Fruit fly (Drosophila melanogaster): ENCODE results near the gene CecC.
A peak's percentile ranks its signal among the peaks of the same experiment; 100 is the strongest.

Gene CecC

DNA sequence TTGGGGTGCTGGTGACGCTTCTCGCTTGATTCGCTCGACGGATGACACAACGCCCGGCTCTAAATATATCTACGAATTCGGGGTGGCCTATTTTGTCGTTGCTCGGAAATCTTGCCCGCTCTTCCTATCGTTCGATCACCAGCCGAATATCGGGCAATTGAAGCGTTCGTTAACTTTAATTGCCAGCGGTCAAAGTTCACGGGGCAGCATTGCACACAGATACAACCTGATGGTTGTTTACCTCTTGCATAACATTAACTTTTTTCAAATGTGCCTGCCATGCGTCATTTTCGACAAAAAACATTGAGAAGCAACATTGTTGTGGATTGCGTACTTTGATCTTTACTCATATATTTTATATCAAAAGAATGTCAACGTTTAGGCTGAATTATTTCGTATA, 18.5 kb upstream of the CecC start:
- no peak for TF ChIP-seq woc (GFP tag; optimal IDR thresholded peaks at IDR 0.05)
- no peak for TF ChIP-seq CG9705 (GFP tag; optimal IDR thresholded peaks at IDR 0.05)

DNA sequence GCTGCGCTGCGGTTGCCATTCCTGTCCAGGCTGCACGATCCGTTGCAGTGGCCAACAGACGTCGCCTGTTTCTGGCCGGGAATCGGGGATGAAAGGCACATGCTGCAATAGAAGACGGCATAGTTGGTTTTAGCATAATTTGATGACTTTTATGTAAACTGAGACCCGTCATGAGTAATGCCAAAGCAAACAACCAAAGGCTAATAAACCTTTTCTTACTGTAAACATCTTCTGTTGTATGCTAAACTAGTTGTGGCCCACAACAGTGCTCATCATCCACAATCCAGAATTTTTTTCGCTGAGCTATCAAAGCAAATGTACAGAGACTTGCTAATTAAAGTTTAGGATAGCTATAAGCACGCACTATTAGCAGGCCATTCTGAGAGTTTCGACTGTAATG, 17.5 kb upstream of the CecC start:
- no peak for TF ChIP-seq Abd-B (GFP tag; optimal IDR thresholded peaks at IDR 0.05)
- no peak for TF ChIP-seq Myc (optimal IDR thresholded peaks at IDR 0.05)
- no peak for TF ChIP-seq CG9705 (GFP tag; optimal IDR thresholded peaks at IDR 0.05)
- no peak for TF ChIP-seq tai (GFP tag; optimal IDR thresholded peaks at IDR 0.05)
- no peak for TF ChIP-seq pan (optimal IDR thresholded peaks at IDR 0.05)
- TF ChIP-seq Dfd (GFP tag; optimal IDR thresholded peaks at IDR 0.05): no peak
- no peak for TF ChIP-seq fru (GFP tag; optimal IDR thresholded peaks at IDR 0.05)
- no peak for TF ChIP-seq usp (GFP tag; optimal IDR thresholded peaks at IDR 0.05)
- no peak for TF ChIP-seq CrebA (GFP tag; optimal IDR thresholded peaks at IDR 0.05; ENCODE audit: borderline replicate concordance)
- TF ChIP-seq ey (GFP tag; optimal IDR thresholded peaks at IDR 0.05): no peak
- TF ChIP-seq woc (GFP tag; optimal IDR thresholded peaks at IDR 0.05): no peak
- TF ChIP-seq Hr83 (GFP tag; optimal IDR thresholded peaks at IDR 0.05; ENCODE audit: poor library complexity, severe bottlenecking): no peak
- no peak for TF ChIP-seq dl (GFP tag; optimal IDR thresholded peaks at IDR 0.05; ENCODE audit: insufficient read depth in 1 of 2, partially characterized antibody in 2 of 2)
- TF ChIP-seq br (GFP tag; optimal IDR thresholded peaks at IDR 0.05): no peak
- TF ChIP-seq N (GFP tag; optimal IDR thresholded peaks at IDR 0.05): no peak
- TF ChIP-seq sv (GFP tag; optimal IDR thresholded peaks at IDR 0.05): no peak
- no peak for TF ChIP-seq Hr78 (GFP tag; optimal IDR thresholded peaks at IDR 0.05)
- no peak for TF ChIP-seq foxo (GFP tag; optimal IDR thresholded peaks at IDR 0.05)

DNA sequence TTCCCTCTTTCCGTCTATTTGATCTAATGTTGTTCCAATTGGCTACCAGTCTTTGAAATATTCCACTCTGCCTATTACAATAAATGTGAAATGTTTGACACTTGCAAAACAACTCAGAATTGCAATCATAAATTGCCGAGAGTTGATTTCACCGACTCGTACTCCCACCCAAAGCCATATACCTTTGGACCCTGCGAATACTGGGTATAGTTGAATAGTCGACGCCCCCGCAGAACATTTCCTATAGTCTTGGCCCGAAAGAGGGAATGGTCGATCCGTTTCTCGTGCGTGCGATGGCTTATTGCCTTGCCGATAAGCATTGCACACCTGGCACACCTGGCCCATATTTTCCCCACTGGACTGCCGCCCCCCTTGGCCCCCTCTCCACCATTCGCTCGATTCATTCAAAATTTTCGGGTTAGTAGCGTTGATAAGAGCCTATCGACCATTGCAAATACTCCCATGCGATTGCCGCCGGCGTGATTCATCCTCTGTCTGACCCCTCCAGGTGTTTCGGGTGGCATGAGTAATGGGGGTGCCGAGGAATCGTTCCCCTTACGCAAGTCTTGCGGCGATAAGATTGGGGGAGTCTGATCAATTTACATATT, 16.1 kb upstream of the CecC start:
- TF ChIP-seq GATAd (GFP tag; optimal IDR thresholded peaks at IDR 0.05): no peak
- TF ChIP-seq CG9705 (GFP tag; optimal IDR thresholded peaks at IDR 0.05): no peak
- TF ChIP-seq dl (GFP tag; optimal IDR thresholded peaks at IDR 0.05; ENCODE audit: insufficient read depth in 1 of 2, partially characterized antibody in 2 of 2): no peak
- TF ChIP-seq Sp1 (GFP tag; optimal IDR thresholded peaks at IDR 0.05): no peak
- TF ChIP-seq N (GFP tag; optimal IDR thresholded peaks at IDR 0.05): no peak
- TF ChIP-seq Rel (GFP tag; optimal IDR thresholded peaks at IDR 0.05): no peak
- peak; percentile 33 for TF ChIP-seq Rel (tag; optimal IDR thresholded peaks at IDR 0.05)
- no peak for TF ChIP-seq Vsx2 (GFP tag; optimal IDR thresholded peaks at IDR 0.05; ENCODE audit: partially characterized antibody)
- TF ChIP-seq Hr83 (GFP tag; optimal IDR thresholded peaks at IDR 0.05; ENCODE audit: poor library complexity, severe bottlenecking): no peak
- peak; percentile 37 for TF ChIP-seq h (GFP tag; optimal IDR thresholded peaks at IDR 0.05)
- peak; percentile 10 for TF ChIP-seq Jra (GFP tag; optimal IDR thresholded peaks at IDR 0.05)
- no peak for TF ChIP-seq dsf (GFP tag; optimal IDR thresholded peaks at IDR 0.05; ENCODE audit: borderline replicate concordance)
- peak; percentile 44 for TF ChIP-seq fru (GFP tag; optimal IDR thresholded peaks at IDR 0.05)

DNA sequence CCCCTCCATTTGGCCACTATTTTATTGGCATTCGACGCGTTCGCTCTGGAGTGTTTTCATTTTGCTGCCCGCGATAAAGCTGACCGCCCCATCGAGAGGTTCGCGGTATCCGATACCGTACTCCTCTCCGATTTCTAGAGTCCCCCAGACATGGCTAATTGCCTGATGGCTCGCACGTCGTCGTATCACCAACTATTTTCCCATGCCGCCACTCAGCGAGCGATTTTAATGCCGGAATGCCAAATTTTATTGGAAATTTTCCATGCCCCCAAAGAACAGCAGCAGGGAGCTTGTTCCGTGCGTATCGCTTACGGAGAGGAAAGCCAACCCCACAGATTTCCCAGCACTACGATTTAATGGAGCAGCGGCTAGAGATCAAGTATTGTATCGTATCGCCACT, 15.2 kb upstream of the CecC start:
- no peak for TF ChIP-seq Hr83 (GFP tag; optimal IDR thresholded peaks at IDR 0.05; ENCODE audit: poor library complexity, severe bottlenecking)
- no peak for TF ChIP-seq woc (GFP tag; optimal IDR thresholded peaks at IDR 0.05)
- TF ChIP-seq Hr78 (GFP tag; optimal IDR thresholded peaks at IDR 0.05): no peak
- TF ChIP-seq rgr (GFP tag; optimal IDR thresholded peaks at IDR 0.05): no peak
- TF ChIP-seq sv (GFP tag; optimal IDR thresholded peaks at IDR 0.05): no peak
- no peak for TF ChIP-seq psq (GFP tag; optimal IDR thresholded peaks at IDR 0.05)
- TF ChIP-seq br (GFP tag; optimal IDR thresholded peaks at IDR 0.05): no peak
- TF ChIP-seq dsf (GFP tag; optimal IDR thresholded peaks at IDR 0.05; ENCODE audit: borderline replicate concordance): no peak
- TF ChIP-seq pan (optimal IDR thresholded peaks at IDR 0.05): no peak
- TF ChIP-seq Dif (GFP tag; optimal IDR thresholded peaks at IDR 0.05; ENCODE audit: partially characterized antibody): no peak
- no peak for TF ChIP-seq usp (GFP tag; optimal IDR thresholded peaks at IDR 0.05)
- no peak for TF ChIP-seq lola (GFP tag; optimal IDR thresholded peaks at IDR 0.05)
- no peak for TF ChIP-seq Dfd (GFP tag; optimal IDR thresholded peaks at IDR 0.05)
- no peak for TF ChIP-seq tai (GFP tag; optimal IDR thresholded peaks at IDR 0.05)
- TF ChIP-seq ey (GFP tag; optimal IDR thresholded peaks at IDR 0.05): no peak

DNA sequence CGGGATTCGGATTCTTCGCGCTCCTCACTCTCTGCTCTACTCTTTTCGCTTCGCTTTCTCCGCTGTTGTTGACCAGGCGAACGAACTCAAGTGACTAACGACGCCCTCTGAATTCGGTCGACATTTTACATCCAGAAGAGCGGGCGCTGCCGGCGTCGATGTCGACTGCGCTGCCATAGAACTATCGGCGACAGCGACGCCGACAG, 13.5 kb upstream of the CecC start, which contains the start of gene CG9743:
Gene CG9743 (minus strand): TSS at position 101 of the 206 bp plus-strand sequence.
- TF ChIP-seq CG32264 (GFP tag; optimal IDR thresholded peaks at IDR 0.05) (no peak), lola (GFP tag; optimal IDR thresholded peaks at IDR 0.05) (no peak), pan (optimal IDR thresholded peaks at IDR 0.05) (no peak), dsf (GFP tag; optimal IDR thresholded peaks at IDR 0.05; ENCODE audit: borderline replicate concordance) (no peak), Myc (optimal IDR thresholded peaks at IDR 0.05) (no peak), h (GFP tag; optimal IDR thresholded peaks at IDR 0.05) (no peak), Mio (GFP tag; optimal IDR thresholded peaks at IDR 0.05) (no peak), rgr (GFP tag; optimal IDR thresholded peaks at IDR 0.05) (no peak), Hr83 (GFP tag; optimal IDR thresholded peaks at IDR 0.05; ENCODE audit: poor library complexity, severe bottlenecking) (no peak), Sp1 (GFP tag; optimal IDR thresholded peaks at IDR 0.05) (no peak)
